Worm (Caenorhabditis elegans): Measurements from ENCODE around the gene EGAP5.1.

DNA sequence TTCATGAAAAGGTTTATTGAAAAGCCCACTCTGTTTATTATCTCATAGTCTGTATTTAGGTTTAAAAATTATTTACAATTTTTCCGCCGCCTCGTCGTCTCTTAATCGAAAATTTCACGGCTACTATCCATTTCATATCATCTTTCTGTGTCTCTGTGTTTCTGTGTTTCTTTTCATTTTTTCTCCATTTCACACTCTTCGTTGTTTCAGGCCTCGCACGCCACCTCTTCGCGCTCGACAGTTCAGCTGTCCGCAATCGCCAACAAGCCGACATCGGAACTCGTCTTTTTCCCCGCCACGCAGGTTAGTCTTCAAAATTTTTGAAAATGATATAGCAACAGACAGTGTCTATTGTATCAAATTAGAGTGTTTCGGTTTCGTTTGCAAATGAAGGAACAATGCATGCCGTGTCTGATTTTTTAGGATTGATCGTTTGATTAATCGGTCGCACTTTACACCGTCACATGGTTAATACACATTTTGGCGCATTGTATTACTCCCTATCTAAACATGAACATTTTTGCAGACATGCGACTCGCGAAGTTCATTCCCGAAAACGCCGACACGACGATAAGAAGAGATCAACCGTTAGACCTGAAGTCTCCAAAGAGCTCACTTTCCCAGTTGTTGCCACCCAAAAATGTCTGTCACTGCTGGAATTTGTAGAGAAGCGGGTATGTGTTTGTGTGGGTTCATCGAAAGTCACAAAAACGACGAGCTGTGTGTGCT is 48.2 kb downstream of the EGAP5.1 start:
- TF ChIP-seq lsy-2 (tag; optimal IDR thresholded peaks at IDR 0.05) (no peak), ztf-11 (tag; optimal IDR thresholded peaks at IDR 0.05) (no peak), snpc-4 (tag; optimal IDR thresholded peaks at IDR 0.05) (no peak), flh-1 (GFP tag; optimal IDR thresholded peaks at IDR 0.05) (no peak), blmp-1 (tag; optimal IDR thresholded peaks at IDR 0.05) (no peak), tbx-8 (GFP tag; optimal IDR thresholded peaks at IDR 0.05) (no peak), ceh-39 (tag; optimal IDR thresholded peaks at IDR 0.05) (no peak), lin-13 (tag; optimal IDR thresholded peaks at IDR 0.05) (no peak), elt-1 (tag; optimal IDR thresholded peaks at IDR 0.05; ENCODE audit: borderline replicate concordance, insufficient read depth) (no peak)

All from whole organism, mixed stage, embryonic.